Worm (Caenorhabditis elegans) whole organism, mixed stage, embryonic: ENCODE data around the gene nspc-9.

Source experiments
- ceh-39 ChIP-seq: fragments of 150-350 bp; optimal IDR thresholded peaks from 2 replicates; lab custom pipeline; 2014; ENCODE audit warnings: missing biosample characterization, missing genetic modification characterization
- ceh-83 ChIP-seq: fragments of 200-800 bp; sonication (Bioruptor generic); optimal IDR thresholded peaks from 2 replicates; lab custom pipeline; 2018; ENCODE audit warnings: mild to moderate bottlenecking, missing genetic modification characterization, missing compliant biosample characterization
- elt-1 ChIP-seq: sonication (generic microtip); optimal IDR thresholded peaks from 2 replicates; lab custom pipeline; 2017; ENCODE audit warnings: missing genetic modification characterization, mild to moderate bottlenecking, missing compliant biosample characterization, antibody characterized with exemption, moderate library complexity, borderline replicate concordance; ENCODE audit not compliant: insufficient read depth
- elt-3 ChIP-seq: fragments of 150-350 bp; optimal IDR thresholded peaks from 2 replicates; lab custom pipeline; 2014; ENCODE audit warnings: missing biosample characterization, missing genetic modification characterization
- lin-13 ChIP-seq: fragments of 150-350 bp; optimal IDR thresholded peaks from 2 replicates; lab custom pipeline; 2014; ENCODE audit warnings: missing biosample characterization, missing genetic modification characterization
- nhr-12 ChIP-seq: fragments of 150-350 bp; optimal IDR thresholded peaks from 2 replicates; lab custom pipeline; 2014; ENCODE audit warnings: missing biosample characterization, missing genetic modification characterization
- nhr-76 ChIP-seq: sonication (generic microtip); optimal IDR thresholded peaks from 2 replicates; lab custom pipeline; 2017; ENCODE audit warnings: missing biosample characterization, missing genetic modification characterization
- pha-4 ChIP-seq: fragments of 150-350 bp; optimal IDR thresholded peaks from 2 replicates; lab custom pipeline; 2018; ENCODE audit warnings: missing biosample characterization, missing genetic modification reagents, missing genetic modification characterization
- snpc-4 ChIP-seq: fragments of 150-350 bp; optimal IDR thresholded peaks from 2 replicates; lab custom pipeline; 2014; ENCODE audit warnings: missing biosample characterization, missing genetic modification characterization
- sptf-1 ChIP-seq: sonication (generic microtip); optimal IDR thresholded peaks from 2 replicates; lab custom pipeline; 2017; ENCODE audit warnings: mild to moderate bottlenecking, missing genetic modification characterization, moderate library complexity, missing compliant biosample characterization
- unc-120 ChIP-seq: sonication (generic microtip); optimal IDR thresholded peaks from 2 replicates; lab custom pipeline; 2017; ENCODE audit warnings: missing genetic modification characterization, missing compliant biosample characterization; ENCODE audit not compliant: poor library complexity, severe bottlenecking
- ztf-11 ChIP-seq: fragments of 150-350 bp; optimal IDR thresholded peaks from 2 replicates; lab custom pipeline; 2014; ENCODE audit warnings: missing biosample characterization, missing genetic modification characterization

DNA sequence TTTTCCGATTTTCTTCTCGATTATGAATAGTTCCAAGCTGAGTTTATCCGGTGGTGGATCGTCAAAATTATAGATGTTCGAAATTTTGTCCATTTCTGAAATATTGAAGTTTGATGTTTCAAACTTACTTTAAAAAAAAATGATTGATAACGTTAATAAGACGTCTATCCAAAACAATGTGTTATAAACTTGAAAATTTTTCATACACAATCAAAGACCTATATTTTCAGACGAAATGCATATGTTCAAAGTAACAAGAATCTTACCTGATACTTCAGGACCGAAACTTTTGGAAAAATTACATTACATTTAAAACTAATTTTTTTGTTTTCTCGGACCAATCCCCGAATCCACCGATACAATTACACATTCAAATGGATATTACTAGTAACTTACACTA, 48.2 kb upstream of the nspc-9 start, which contains the start of gene nekl-3:
- TF ChIP-seq ztf-11 (no peak), elt-3 (tag; lab: Kevin White, UChicago) (no peak), ceh-83 (no peak), sptf-1 (tag; lab: Kevin White, UChicago) (no peak), ceh-39 (no peak), nhr-12 (tag; lab: Kevin White, UChicago) (no peak), pha-4 (no peak), unc-120 (tag; lab: Kevin White, UChicago) (no peak), nhr-76 (tag; lab: Kevin White, UChicago) (no peak), lin-13 (tag; lab: Kevin White, UChicago) (no peak), snpc-4 (tag; lab: Kevin White, UChicago) (no peak), elt-1 (tag; lab: Kevin White, UChicago) (no peak)
